Fruit fly (Drosophila melanogaster) whole organism, pupa: ENCODE measurements around the gene CG13894.

Experiments used
- CG14655 ChIP-seq: fragments of 200-800 bp; sonication (Bioruptor generic); optimal IDR thresholded peaks from 3 replicates; lab custom pipeline; 2017; ENCODE audit warnings: mild to moderate bottlenecking, missing biosample characterization, missing genetic modification reagents, missing genetic modification characterization
- CG15710 ChIP-seq: fragments of 200-800 bp; sonication (Bioruptor generic); optimal IDR thresholded peaks from 2 replicates; lab custom pipeline; 2018; ENCODE audit warnings: missing biosample characterization, mild to moderate bottlenecking, missing genetic modification characterization, moderate library complexity
- CG17806 ChIP-seq: fragments of 200-800 bp; sonication (Bioruptor generic); optimal IDR thresholded peaks from 2 replicates; lab custom pipeline; 2018; ENCODE audit warnings: missing biosample characterization, mild to moderate bottlenecking, missing genetic modification characterization, moderate library complexity
- EcR ChIP-seq: fragments of 200-800 bp; sonication (Bioruptor generic); optimal IDR thresholded peaks from 3 replicates; lab custom pipeline; 2019; ENCODE audit warnings: missing biosample characterization, missing genetic modification characterization, mild to moderate bottlenecking, moderate library complexity, missing genetic modification reagents
- gl ChIP-seq: fragments of 200-800 bp; sonication (Bioruptor generic); optimal IDR thresholded peaks from 2 replicates; lab custom pipeline; 2018; ENCODE audit warnings: missing biosample characterization, mild to moderate bottlenecking, missing genetic modification characterization

dm6 chr3L:699368-700150 is 615 bp upstream of the CG13894 start:
- peak; percentile 60 for TF ChIP-seq CG15710
- TF ChIP-seq gl: no peak
- TF ChIP-seq CG17806 (tag; lab: Kevin White, UChicago): peak; percentile 42
- peak; percentile 74 for TF ChIP-seq CG14655
- TF ChIP-seq EcR (GFP tag; lab: Kevin White, UChicago): peak; percentile 68
